Worm (Caenorhabditis elegans) whole organism, L3 larva: Measurements from ENCODE around the gene rpac-19.

Experiments used
- ceh-16 ChIP-seq: sonication (generic microtip); optimal IDR thresholded peaks from 2 replicates; lab custom pipeline; 2017; ENCODE audit warnings: missing biosample characterization, missing genetic modification characterization
- ceh-82 ChIP-seq: fragments of 150-350 bp; optimal IDR thresholded peaks from 2 replicates; lab custom pipeline; 2014; ENCODE audit warnings: missing biosample characterization, missing genetic modification characterization
- ceh-9 ChIP-seq: sonication (generic microtip); optimal IDR thresholded peaks from 2 replicates; lab custom pipeline; 2018; ENCODE audit warnings: missing biosample characterization, missing genetic modification characterization
- daf-12 ChIP-seq: fragments of 150-350 bp; optimal IDR thresholded peaks from 2 replicates; lab custom pipeline; 2014; ENCODE audit warnings: missing biosample characterization, missing genetic modification reagents, missing genetic modification characterization
- egl-27 ChIP-seq: sonication (generic microtip); optimal IDR thresholded peaks from 4 replicates; lab custom pipeline; 2017; ENCODE audit warnings: missing biosample characterization, missing genetic modification reagents, missing genetic modification characterization
- egl-5 ChIP-seq: fragments of 150-350 bp; optimal IDR thresholded peaks from 2 replicates; lab custom pipeline; 2017; ENCODE audit warnings: missing biosample characterization, missing genetic modification reagents, missing genetic modification characterization, inconsistent platforms
- elt-2 ChIP-seq: sonication (generic microtip); optimal IDR thresholded peaks from 2 replicates; lab custom pipeline; 2016; ENCODE audit warnings: missing genetic modification reagents, mild to moderate bottlenecking, missing genetic modification characterization, missing compliant biosample characterization
- elt-3 ChIP-seq, 3 experiments: fragments of 150-350 bp in 1 of 3; sonication (generic microtip) in 2 of 3; optimal IDR thresholded peaks; 2 replicates in 2 of 3; 4 replicates in 1 of 3; lab custom pipeline; 2014 to 2017; ENCODE audit warnings: missing biosample characterization in 3 of 3, missing genetic modification characterization in 3 of 3
- eor-1 ChIP-seq, 2 experiments: fragments of 150-350 bp; optimal IDR thresholded peaks; 2 replicates each; lab custom pipeline; 2014 to 2018; ENCODE audit warnings: missing biosample characterization in 2 of 2, missing genetic modification characterization in 2 of 2
- fkh-10 ChIP-seq: sonication (generic microtip); optimal IDR thresholded peaks from 2 replicates; lab custom pipeline; 2017; ENCODE audit warnings: missing biosample characterization, missing genetic modification reagents, missing genetic modification characterization
- fkh-2 ChIP-seq: fragments of 150-350 bp; optimal IDR thresholded peaks from 2 replicates; lab custom pipeline; 2014; ENCODE audit warnings: missing biosample characterization, missing genetic modification reagents, missing genetic modification characterization
- hmg-11 ChIP-seq: sonication (generic microtip); optimal IDR thresholded peaks from 2 replicates; lab custom pipeline; 2016; ENCODE audit warnings: missing genetic modification characterization, missing compliant biosample characterization
- jun-1 ChIP-seq: fragments of 150-350 bp; optimal IDR thresholded peaks from 2 replicates; lab custom pipeline; 2014; ENCODE audit warnings: missing biosample characterization, missing genetic modification reagents, missing genetic modification characterization
- mml-1 ChIP-seq: fragments of 150-350 bp; sonication (generic microtip); optimal IDR thresholded peaks from 3 replicates; lab custom pipeline; 2014; ENCODE audit warnings: missing biosample characterization, missing genetic modification characterization
- nfya-1 ChIP-seq: sonication (generic microtip); optimal IDR thresholded peaks from 2 replicates; lab custom pipeline; 2017; ENCODE audit warnings: missing genetic modification characterization, mild to moderate bottlenecking, missing compliant biosample characterization, antibody characterized with exemption, moderate library complexity; ENCODE audit not compliant: insufficient read depth
- nhr-23 ChIP-seq: fragments of 150-350 bp; optimal IDR thresholded peaks from 2 replicates; lab custom pipeline; 2014; ENCODE audit warnings: missing biosample characterization, missing genetic modification reagents, missing genetic modification characterization
- nhr-237 ChIP-seq: fragments of 150-350 bp; optimal IDR thresholded peaks from 2 replicates; lab custom pipeline; 2014; ENCODE audit warnings: missing biosample characterization, missing genetic modification characterization
- nhr-25 ChIP-seq: sonication (generic microtip); optimal IDR thresholded peaks from 2 replicates; lab custom pipeline; 2017; ENCODE audit warnings: missing biosample characterization, missing genetic modification characterization
- nhr-28 ChIP-seq: fragments of 150-350 bp; optimal IDR thresholded peaks from 2 replicates; lab custom pipeline; 2014; ENCODE audit warnings: missing biosample characterization, missing genetic modification characterization
- nhr-43 ChIP-seq: sonication (generic microtip); optimal IDR thresholded peaks from 2 replicates; lab custom pipeline; 2016; ENCODE audit warnings: mild to moderate bottlenecking, missing genetic modification characterization, missing compliant biosample characterization; ENCODE audit not compliant: poor library complexity, severe bottlenecking
- nhr-67 ChIP-seq: fragments of 150-350 bp; optimal IDR thresholded peaks from 2 replicates; lab custom pipeline; 2014; ENCODE audit warnings: missing biosample characterization, missing genetic modification characterization
- nhr-77 ChIP-seq: fragments of 150-350 bp; optimal IDR thresholded peaks from 2 replicates; lab custom pipeline; 2014; ENCODE audit warnings: missing biosample characterization, missing genetic modification characterization
- pha-4 ChIP-seq: fragments of 150-350 bp; optimal IDR thresholded peaks from 2 replicates; lab custom pipeline; 2014; ENCODE audit warnings: missing biosample characterization, missing genetic modification reagents, missing genetic modification characterization
- pqm-1 ChIP-seq: fragments of 150-350 bp; optimal IDR thresholded peaks from 2 replicates; lab custom pipeline; 2017; ENCODE audit warnings: missing biosample characterization, missing genetic modification characterization, inconsistent platforms
- sea-2 ChIP-seq: fragments of 150-350 bp; sonication (generic microtip); optimal IDR thresholded peaks from 4 replicates; lab custom pipeline; 2014; ENCODE audit warnings: missing biosample characterization, missing genetic modification reagents, missing genetic modification characterization
- skn-1 ChIP-seq: fragments of 150-350 bp; optimal IDR thresholded peaks from 2 replicates; lab custom pipeline; 2014; ENCODE audit warnings: missing biosample characterization, missing genetic modification characterization
- tbx-2 ChIP-seq: sonication (generic microtip); optimal IDR thresholded peaks from 2 replicates; lab custom pipeline; 2016; ENCODE audit warnings: mild to moderate bottlenecking, missing genetic modification characterization, missing compliant biosample characterization
- unc-39 ChIP-seq: sonication (generic microtip); optimal IDR thresholded peaks from 4 replicates; lab custom pipeline; 2017; ENCODE audit warnings: missing biosample characterization, missing genetic modification characterization
- ztf-11 ChIP-seq: fragments of 150-350 bp; optimal IDR thresholded peaks from 2 replicates; lab custom pipeline; 2014; ENCODE audit warnings: missing biosample characterization, missing genetic modification characterization

The rpac-19 gene

DNA sequence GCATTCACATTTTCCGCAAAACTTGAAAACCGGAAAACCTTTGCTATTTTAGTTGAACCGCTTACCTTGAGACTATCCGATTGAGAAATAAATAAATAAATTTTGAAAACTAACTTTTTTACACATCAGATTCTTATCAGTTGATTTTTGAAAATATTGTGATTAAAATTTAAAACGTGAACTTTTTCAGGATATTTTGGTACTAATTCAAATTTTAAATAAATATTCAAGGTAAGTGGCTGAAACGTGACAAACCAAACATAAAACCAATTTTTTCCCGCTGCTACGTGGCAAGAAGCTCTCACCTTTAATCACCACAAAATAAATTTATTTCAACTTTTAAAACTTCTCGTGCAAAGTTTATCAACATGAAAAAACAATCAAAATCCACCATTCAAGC is 22.2 kb upstream of the rpac-19 start, which contains the start of gene C15H7.3:
C15H7.3 (minus strand) TSS at position 101 of the 400 bp plus-strand sequence.
- TF ChIP-seq elt-2 (tag; lab: Kevin White, UChicago) (no peak), ceh-16 (tag; lab: Kevin White, UChicago) (no peak), fkh-2 (tag; lab: Kevin White, UChicago) (no peak), ztf-11 (tag; lab: Kevin White, UChicago) (no peak), egl-5 (tag; lab: Kevin White, UChicago) (no peak), ceh-82 (no peak), unc-39 (tag; lab: Kevin White, UChicago) (no peak), nhr-67 (tag; lab: Kevin White, UChicago) (no peak), eor-1 (tag; optimal IDR thresholded peaks at IDR 0.05; lab: Kevin White, UChicago) (no peak), mml-1 (no peak), fkh-10 (GFP tag; lab: Kevin White, UChicago) (no peak)

DNA sequence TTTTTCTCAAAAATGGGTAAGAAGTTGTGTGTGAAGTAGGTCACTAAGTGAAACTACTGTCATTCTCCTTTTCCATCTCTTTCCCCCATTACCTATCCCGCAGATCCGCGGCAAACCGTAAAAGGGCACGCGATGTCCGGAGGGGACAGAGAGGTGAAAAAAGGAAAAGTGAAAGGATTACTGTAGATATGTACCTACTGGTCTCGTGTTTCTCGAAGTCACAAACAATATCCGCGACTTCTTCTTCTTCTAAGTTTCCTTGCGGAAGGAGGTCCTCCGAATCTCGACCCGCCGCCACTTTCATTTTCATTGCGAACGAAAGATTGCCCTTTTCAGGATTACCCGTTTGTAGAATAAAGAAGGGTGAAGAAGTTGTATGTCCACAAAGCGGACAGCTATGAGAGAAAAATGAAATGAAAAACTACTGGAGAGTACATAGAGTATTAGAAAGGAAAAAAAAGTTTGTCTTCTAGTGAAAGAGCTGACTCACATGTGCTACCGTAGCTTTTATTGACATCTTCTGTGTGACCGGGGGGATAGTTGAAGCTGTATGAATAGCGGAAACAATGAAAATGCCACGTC is 16.8 kb upstream of the rpac-19 start:
- TF ChIP-seq egl-27 (tag; lab: Kevin White, UChicago), result no peak
- no peak for TF ChIP-seq nhr-67 (tag; lab: Kevin White, UChicago)
- no peak for TF ChIP-seq jun-1 (tag; lab: Kevin White, UChicago)
- TF ChIP-seq nhr-237 (tag; lab: Kevin White, UChicago), result no peak
- no peak for TF ChIP-seq hmg-11 (tag; lab: Kevin White, UChicago)
- peak; percentile 84 for TF ChIP-seq nhr-23 (tag; lab: Kevin White, UChicago)
- no peak for TF ChIP-seq ceh-9 (tag; lab: Kevin White, UChicago)
- no peak for TF ChIP-seq ceh-16 (tag; lab: Kevin White, UChicago)
- TF ChIP-seq nfya-1, result no peak
- peak; percentile 66 for TF ChIP-seq nhr-43 (tag; lab: Kevin White, UChicago)
- TF ChIP-seq elt-3 (tag; optimal IDR thresholded peaks at IDR 0.05; lab: Kevin White, UChicago), result no peak
- TF ChIP-seq nhr-28 (tag; lab: Kevin White, UChicago), result no peak
- no peak for TF ChIP-seq daf-12 (tag; lab: Kevin White, UChicago)
- no peak for TF ChIP-seq skn-1 (tag; lab: Kevin White, UChicago)
- TF ChIP-seq nhr-25 (tag; lab: Kevin White, UChicago), result peak; percentile 10
- TF ChIP-seq, all 47 proteins: peak for 3

DNA sequence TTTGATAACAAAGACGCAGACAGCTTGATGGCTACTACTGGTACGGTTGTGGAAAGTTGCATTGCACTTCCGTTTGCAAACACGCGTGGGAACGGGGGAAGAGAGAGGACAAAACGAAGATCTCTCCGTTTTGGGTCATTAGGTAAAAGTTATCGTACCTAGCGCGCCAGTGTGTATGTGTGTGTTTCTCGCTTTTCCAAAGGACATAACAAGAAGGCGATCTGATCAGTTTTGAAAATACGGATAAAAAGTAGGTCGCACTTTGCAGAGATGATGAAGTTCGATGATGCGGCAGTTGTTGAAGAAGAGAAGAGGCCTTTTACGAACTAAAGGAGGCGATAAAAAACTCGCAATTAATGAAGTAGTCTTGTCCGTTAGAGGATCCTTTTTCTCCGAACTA is 15.4 kb upstream of the rpac-19 start:
- TF ChIP-seq nhr-77 (tag; lab: Kevin White, UChicago), result no peak
- TF ChIP-seq nhr-23 (tag; lab: Kevin White, UChicago), result peak; percentile 59
- peak in 1 of 3 experiments; percentile 66 for TF ChIP-seq elt-3 (tag; optimal IDR thresholded peaks at IDR 0.05; lab: Kevin White, UChicago)

DNA sequence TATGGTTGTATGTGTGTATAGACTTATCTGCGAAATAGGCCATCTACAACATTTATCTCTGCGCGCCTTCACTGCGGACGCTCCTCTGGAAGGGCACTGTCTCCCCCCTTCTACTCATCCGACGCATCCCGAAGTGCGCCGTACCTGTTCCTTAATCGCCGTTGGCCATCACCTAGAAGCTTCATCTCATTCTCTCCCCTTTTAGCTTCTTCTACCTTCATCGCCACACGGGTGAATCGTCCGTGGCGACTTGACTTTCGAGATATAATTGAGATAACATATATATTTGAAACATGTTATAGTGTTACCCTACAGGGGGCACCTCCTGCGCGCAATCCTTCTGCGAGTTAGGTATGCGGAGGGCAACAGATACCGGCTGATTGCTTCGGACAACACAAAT is 12.4 kb upstream of the rpac-19 start:
- TF ChIP-seq fkh-10 (GFP tag; lab: Kevin White, UChicago) (no peak), nhr-23 (tag; lab: Kevin White, UChicago) (peak; percentile 16)

DNA sequence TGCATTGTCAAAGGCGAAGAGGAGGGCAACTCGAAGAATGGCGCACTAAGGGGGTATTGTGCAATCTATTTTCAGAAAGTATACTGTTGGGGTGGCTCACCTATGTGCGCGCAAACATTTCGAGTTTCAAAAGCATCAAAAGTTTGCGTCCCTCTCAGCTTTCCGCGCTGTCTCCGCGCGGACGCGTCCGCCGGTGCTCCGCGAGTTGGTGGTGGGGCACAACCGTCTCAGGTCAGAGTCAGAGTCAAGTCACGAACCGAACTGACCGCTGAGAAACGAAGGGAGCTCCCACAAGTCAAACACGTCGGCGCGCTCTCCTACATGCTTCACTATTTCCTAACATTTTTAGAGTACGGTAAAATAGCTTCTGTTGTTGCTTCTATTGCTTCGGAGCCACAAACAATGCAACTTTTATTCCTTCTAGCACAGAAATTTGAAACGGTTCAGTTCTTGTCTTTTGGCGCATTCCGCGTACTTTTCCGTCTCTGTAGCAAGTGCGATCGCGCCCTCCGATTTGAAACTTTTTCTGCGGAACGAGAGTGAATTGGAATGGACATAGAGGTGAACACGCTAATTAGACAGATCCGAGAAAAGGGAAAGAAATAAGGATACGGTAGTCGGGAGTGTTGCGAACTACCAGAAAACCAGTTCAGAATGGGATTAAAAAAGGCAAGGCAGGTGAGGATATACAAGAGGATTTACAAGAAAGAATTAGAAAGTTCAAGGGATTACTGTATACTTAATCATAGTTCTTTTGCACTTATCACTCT is 9.8 kb upstream of the rpac-19 start:
- TF ChIP-seq nhr-23 (tag; lab: Kevin White, UChicago), result peak; percentile 30
- no peak for TF ChIP-seq tbx-2 (tag; lab: Kevin White, UChicago)

DNA sequence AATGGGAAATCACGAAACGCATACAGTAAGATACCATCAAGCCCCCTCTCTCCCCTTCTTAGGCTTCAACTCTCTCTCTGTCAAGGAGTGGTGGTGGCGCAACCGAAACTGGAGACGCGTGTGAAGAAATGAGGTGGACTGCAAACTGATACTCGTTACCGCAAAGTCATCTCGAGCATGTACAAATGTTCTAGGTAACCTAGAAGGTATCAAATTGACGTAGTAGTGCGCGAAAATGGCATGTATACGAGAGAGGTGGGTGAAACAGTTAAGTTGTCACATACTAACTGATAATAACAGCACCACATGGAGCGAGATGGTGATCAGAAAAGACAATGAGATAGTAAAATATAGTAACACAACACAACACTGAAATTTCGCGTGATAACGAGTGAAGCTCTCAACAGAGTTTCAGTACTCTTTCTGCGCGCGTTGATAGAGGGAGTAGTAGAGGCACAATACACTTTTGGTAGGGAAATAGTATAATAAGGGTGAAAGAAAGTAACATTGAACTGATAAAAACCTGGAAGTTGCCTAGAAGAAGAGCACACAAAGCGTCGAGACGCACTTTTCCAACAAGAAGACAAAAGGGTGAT is 8.6 kb upstream of the rpac-19 start:
- no peak for TF ChIP-seq sea-2 (GFP tag; lab: Kevin White, UChicago)
- peak; percentile 94 for TF ChIP-seq elt-2 (tag; lab: Kevin White, UChicago)
- TF ChIP-seq jun-1 (tag; lab: Kevin White, UChicago), result peak; percentile 6
- peak; percentile 97 for TF ChIP-seq pqm-1 (tag; lab: Kevin White, UChicago)
- TF ChIP-seq pha-4 (tag; lab: Kevin White, UChicago), result peak; percentile 9
